Fruit fly (Drosophila melanogaster): ENCODE results near the gene drpr.

Gene drpr

DNA sequence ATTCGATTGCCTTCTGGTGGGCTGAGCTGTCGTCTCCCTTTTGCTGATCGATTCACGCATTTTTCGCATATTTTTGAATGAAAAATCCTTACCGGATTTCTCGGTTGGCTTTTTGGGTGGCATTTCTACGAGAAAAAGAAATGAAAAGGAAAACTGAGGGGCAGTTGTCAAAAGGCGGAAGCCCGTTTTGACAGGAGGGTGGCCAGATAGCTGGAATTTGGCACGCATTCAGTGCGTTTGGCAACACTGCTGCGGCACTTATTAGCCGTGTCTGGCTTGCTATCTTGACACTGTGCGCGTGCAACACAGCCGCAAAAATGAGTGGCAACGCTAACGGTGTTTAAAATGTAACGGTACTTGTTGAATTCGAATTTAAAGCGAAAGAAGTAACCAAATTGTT, 62.4 kb downstream of the drpr start, which contains the start of gene RpL23A (continued):
- TF ChIP-seq acj6 (GFP tag; optimal IDR thresholded peaks at IDR 0.05) (no peak), Ets21C (GFP tag; optimal IDR thresholded peaks at IDR 0.05) (peak; percentile 74), topi (GFP tag; optimal IDR thresholded peaks at IDR 0.05) (peak; percentile 87), CG1621 (tag; optimal IDR thresholded peaks at IDR 0.05) (peak; percentile 87), OdsH (GFP tag; optimal IDR thresholded peaks at IDR 0.05) (peak; percentile 79), achi (GFP tag; optimal IDR thresholded peaks at IDR 0.05) (peak; percentile 100), Sox14 (GFP tag; optimal IDR thresholded peaks at IDR 0.05) (peak; percentile 68), CG34406 (GFP tag; optimal IDR thresholded peaks at IDR 0.05) (peak; percentile 58), Eip78C (GFP tag) (peak; percentile 95), Eip75B (GFP tag; optimal IDR thresholded peaks at IDR 0.05) (peak; percentile 85), vri (GFP tag; optimal IDR thresholded peaks at IDR 0.05) (no peak), CG11762 (GFP tag; optimal IDR thresholded peaks at IDR 0.05; ENCODE audit: insufficient read depth) (peak; percentile 57), CG6854 (GFP tag; optimal IDR thresholded peaks at IDR 0.05) (peak; percentile 89), svp (GFP tag) (no peak), Met (GFP tag; optimal IDR thresholded peaks at IDR 0.05) (peak; percentile 85)

DNA sequence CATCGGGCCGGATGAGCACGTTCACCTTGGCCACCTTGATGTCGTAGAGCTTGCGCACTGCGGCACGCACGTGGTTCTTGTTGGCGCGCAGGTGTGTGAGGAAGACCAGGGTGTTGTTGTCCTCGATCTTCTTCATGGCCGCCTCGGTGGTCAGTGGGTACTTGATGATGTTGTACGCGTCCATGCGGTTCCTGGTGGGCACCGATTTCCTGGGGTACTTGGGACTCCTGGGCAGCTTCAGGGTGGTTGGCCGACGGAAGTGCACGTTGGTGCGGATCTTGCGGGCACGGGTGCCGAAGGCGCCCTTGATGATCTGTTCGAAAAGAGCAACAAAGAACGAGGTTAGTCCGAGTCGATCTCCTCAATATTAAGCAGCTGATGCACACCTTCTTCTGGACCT, 63.5 kb downstream of the drpr start:
- TF ChIP-seq OdsH (GFP tag; optimal IDR thresholded peaks at IDR 0.05) (no peak), Gug (GFP tag; IDR thresholded peaks at IDR 0.05) (no peak), acj6 (GFP tag; optimal IDR thresholded peaks at IDR 0.05) (no peak), CG16779 (tag; optimal IDR thresholded peaks at IDR 0.05) (no peak), CG1621 (tag; optimal IDR thresholded peaks at IDR 0.05) (no peak), CG11902 (GFP tag; optimal IDR thresholded peaks at IDR 0.05) (no peak), CG3032 (tag; optimal IDR thresholded peaks at IDR 0.05) (no peak), Lpt (GFP tag; optimal IDR thresholded peaks at IDR 0.05) (no peak), Hr38 (GFP tag; optimal IDR thresholded peaks at IDR 0.05) (no peak), Eip93F (GFP tag; optimal IDR thresholded peaks at IDR 0.05) (no peak), CG3919 (GFP tag; optimal IDR thresholded peaks at IDR 0.05) (no peak), eg (GFP tag; IDR thresholded peaks at IDR 0.05) (no peak), CG6276 (GFP tag; optimal IDR thresholded peaks at IDR 0.05) (no peak), achi (GFP tag; optimal IDR thresholded peaks at IDR 0.05) (no peak), CG10631 (GFP tag; optimal IDR thresholded peaks at IDR 0.05) (no peak), fd85E (GFP tag; optimal IDR thresholded peaks at IDR 0.05) (no peak), CG11294 (GFP tag; IDR thresholded peaks at IDR 0.05) (no peak), CG31627 (GFP tag; optimal IDR thresholded peaks at IDR 0.05) (no peak), Sox102F (GFP tag; optimal IDR thresholded peaks at IDR 0.05) (no peak)
